Fruit fly (Drosophila melanogaster) whole organism, embryonic: ENCODE measurements around the gene CG3587.

Experiments used
- ATbp ChIP-seq: fragments of 200-800 bp; sonication (Bioruptor generic); optimal IDR thresholded peaks from 2 replicates; lab custom pipeline; 2017; ENCODE audit warnings: missing biosample characterization, mild to moderate bottlenecking, missing genetic modification characterization, missing genetic modification reagents
- B-H1 ChIP-seq: fragments of 200-800 bp; sonication (Bioruptor generic); IDR thresholded peaks from 3 replicates; pipeline ENCODE4 v1.3.6; 2022; ENCODE audit warnings: missing biosample characterization, missing genetic modification characterization
- C15 ChIP-seq: fragments of 200-800 bp; sonication (Bioruptor generic); IDR thresholded peaks from 3 replicates; pipeline ENCODE4 v1.3.6; 2022; ENCODE audit warnings: missing biosample characterization, missing genetic modification characterization
- CG10462 ChIP-seq: fragments of 200-800 bp; sonication (Bioruptor generic); optimal IDR thresholded peaks from 2 replicates; lab custom pipeline; 2016; ENCODE audit warnings: missing biosample characterization, missing genetic modification characterization
- CG11093 ChIP-seq: fragments of 200-800 bp; sonication (Bioruptor generic); IDR thresholded peaks from 3 replicates; pipeline ENCODE4 v1.3.6; 2022; ENCODE audit warnings: missing biosample characterization, missing genetic modification characterization
- CG11504 ChIP-seq: fragments of 200-800 bp; sonication (Bioruptor generic); optimal IDR thresholded peaks from 3 replicates; lab custom pipeline; 2019; ENCODE audit warnings: missing biosample characterization, mild to moderate bottlenecking, missing genetic modification characterization, moderate library complexity
- CG11696 ChIP-seq: fragments of 200-800 bp; sonication (Bioruptor generic); IDR thresholded peaks from 2 replicates; pipeline ENCODE4 v1.3.6; 2022; ENCODE audit warnings: missing biosample characterization, missing genetic modification characterization
- CG15514 ChIP-seq: fragments of 200-800 bp; sonication (Bioruptor generic); optimal IDR thresholded peaks from 3 replicates; lab custom pipeline; 2017; ENCODE audit warnings: missing biosample characterization, missing genetic modification characterization, mild to moderate bottlenecking, moderate library complexity, missing genetic modification reagents
- CG16779 ChIP-seq: fragments of 200-800 bp; sonication (Bioruptor generic); IDR thresholded peaks from 2 replicates; pipeline ENCODE4 v1.3.6; 2022; ENCODE audit warnings: missing biosample characterization, missing genetic modification characterization
- CG17361 ChIP-seq: fragments of 200-800 bp; sonication (Bioruptor generic); IDR thresholded peaks from 3 replicates; pipeline ENCODE4 v1.3.6; 2022; ENCODE audit warnings: missing biosample characterization, missing genetic modification characterization
- CG1832 ChIP-seq: fragments of 200-800 bp; sonication (Bioruptor generic); optimal IDR thresholded peaks from 2 replicates; lab custom pipeline; 2017; ENCODE audit warnings: missing biosample characterization, mild to moderate bottlenecking, missing genetic modification characterization, inconsistent platforms
- CG31388 ChIP-seq: fragments of 200-800 bp; sonication (Bioruptor generic); optimal IDR thresholded peaks from 2 replicates; lab custom pipeline; 2016; ENCODE audit warnings: missing biosample characterization, missing genetic modification characterization
- CG33213 ChIP-seq: fragments of 200-800 bp; sonication (Bioruptor generic); optimal IDR thresholded peaks from 3 replicates; lab custom pipeline; 2016; ENCODE audit warnings: missing biosample characterization, missing genetic modification characterization
- CG3407 ChIP-seq: fragments of 200-800 bp; sonication (Bioruptor generic); optimal IDR thresholded peaks from 2 replicates; lab custom pipeline; 2018; ENCODE audit warnings: missing biosample characterization, mild to moderate bottlenecking, missing genetic modification characterization
- CG42726 ChIP-seq: fragments of 200-800 bp; sonication (Bioruptor generic); IDR thresholded peaks from 2 replicates; pipeline ENCODE4 v1.3.6; 2022; ENCODE audit warnings: missing biosample characterization, missing genetic modification characterization; ENCODE audit not compliant: partially characterized antibody
- CG4617 ChIP-seq: fragments of 200-800 bp; sonication (Bioruptor generic); optimal IDR thresholded peaks from 3 replicates; lab custom pipeline; 2016; ENCODE audit warnings: missing biosample characterization, missing genetic modification characterization, borderline replicate concordance
- CG7745 ChIP-seq: fragments of 200-800 bp; sonication (Bioruptor generic); optimal IDR thresholded peaks from 2 replicates; lab custom pipeline; 2018; ENCODE audit warnings: missing biosample characterization, mild to moderate bottlenecking, missing genetic modification characterization, moderate library complexity
- CG9817 ChIP-seq: fragments of 200-800 bp; sonication (Bioruptor generic); optimal IDR thresholded peaks from 2 replicates; lab custom pipeline; 2018; ENCODE audit warnings: missing biosample characterization, mild to moderate bottlenecking, missing genetic modification characterization, moderate library complexity
- CkIIα-i1 ChIP-seq: fragments of 200-800 bp; sonication (Bioruptor generic); IDR thresholded peaks from 2 replicates; pipeline ENCODE4 v1.3.6; 2022; ENCODE audit warnings: missing biosample characterization, missing genetic modification characterization
- D19A ChIP-seq: fragments of 200-800 bp; optimal IDR thresholded peaks from 3 replicates; lab custom pipeline; 2019; ENCODE audit warnings: missing biosample characterization, mild to moderate bottlenecking, missing genetic modification characterization, moderate library complexity
- Dref ChIP-seq: fragments of 200-800 bp; sonication (Bioruptor generic); IDR thresholded peaks from 2 replicates; pipeline ENCODE4 v1.3.6; 2022; ENCODE audit warnings: missing biosample characterization, missing genetic modification characterization
- H2.0 ChIP-seq: fragments of 200-800 bp; sonication (Bioruptor generic); IDR thresholded peaks from 2 replicates; pipeline ENCODE4 v1.3.6; 2022; ENCODE audit warnings: missing biosample characterization, missing genetic modification characterization
- HLH4C ChIP-seq: fragments of 200-800 bp; sonication (Bioruptor generic); IDR thresholded peaks from 3 replicates; pipeline ENCODE4 v1.3.6; 2022; ENCODE audit warnings: missing biosample characterization, missing genetic modification characterization; ENCODE audit not compliant: partially characterized antibody
- HLH54F ChIP-seq: fragments of 200-800 bp; sonication (Bioruptor generic); optimal IDR thresholded peaks from 3 replicates; lab custom pipeline; 2016; ENCODE audit warnings: missing biosample characterization, missing genetic modification characterization
- HLHmδ ChIP-seq: fragments of 200-800 bp; sonication (Bioruptor generic); optimal IDR thresholded peaks from 2 replicates; lab custom pipeline; 2018; ENCODE audit warnings: missing biosample characterization, mild to moderate bottlenecking, missing genetic modification characterization, moderate library complexity
- HmgD ChIP-seq: fragments of 200-800 bp; sonication (Bioruptor generic); optimal IDR thresholded peaks from 3 replicates; lab custom pipeline; 2016; ENCODE audit warnings: missing biosample characterization, missing genetic modification characterization
- Hmx ChIP-seq: fragments of 200-800 bp; sonication (Bioruptor generic); optimal IDR thresholded peaks from 2 replicates; lab custom pipeline; 2016; ENCODE audit warnings: missing biosample characterization, missing genetic modification characterization
- Hr51 ChIP-seq, 2 experiments: fragments of 200-800 bp; sonication (Bioruptor generic); optimal IDR thresholded peaks; 2 replicates in 1 of 2; 3 replicates in 1 of 2; lab custom pipeline; 2016 to 2018; ENCODE audit warnings: missing biosample characterization in 2 of 2, missing genetic modification characterization in 2 of 2, mild to moderate bottlenecking in 1 of 2, moderate library complexity in 1 of 2
- Hsf ChIP-seq: fragments of 200-800 bp; sonication (Bioruptor generic); optimal IDR thresholded peaks from 3 replicates; lab custom pipeline; 2016; ENCODE audit warnings: missing biosample characterization, missing genetic modification characterization
- MESR4 ChIP-seq: fragments of 200-800 bp; sonication (Bioruptor generic); optimal IDR thresholded peaks from 2 replicates; lab custom pipeline; 2018; ENCODE audit warnings: missing biosample characterization, mild to moderate bottlenecking, missing genetic modification characterization, moderate library complexity
- Mad ChIP-seq: fragments of 200-800 bp; sonication (Bioruptor generic); optimal IDR thresholded peaks from 2 replicates; lab custom pipeline; 2016; ENCODE audit warnings: missing biosample characterization, missing genetic modification characterization
- PHDP ChIP-seq: fragments of 200-800 bp; sonication (Bioruptor generic); optimal IDR thresholded peaks from 3 replicates; lab custom pipeline; 2018; ENCODE audit warnings: missing biosample characterization, mild to moderate bottlenecking, missing genetic modification characterization, moderate library complexity
- TFAM ChIP-seq: fragments of 200-800 bp; sonication (Bioruptor generic); optimal IDR thresholded peaks from 2 replicates; lab custom pipeline; 2017; ENCODE audit warnings: missing biosample characterization, missing genetic modification characterization, inconsistent platforms
- Vsx1 ChIP-seq: fragments of 200-800 bp; sonication (Bioruptor generic); optimal IDR thresholded peaks from 2 replicates; lab custom pipeline; 2017; ENCODE audit warnings: missing biosample characterization, mild to moderate bottlenecking, missing genetic modification characterization, missing genetic modification reagents
- ase ChIP-seq: fragments of 200-800 bp; sonication (Bioruptor generic); IDR thresholded peaks from 3 replicates; pipeline ENCODE4 v1.3.6; 2022; ENCODE audit warnings: missing biosample characterization, missing genetic modification characterization
- br ChIP-seq: fragments of >200 bp; optimal IDR thresholded peaks from 2 replicates; lab custom pipeline; 2017
- cas ChIP-seq: fragments of 200-800 bp; sonication (Bioruptor generic); IDR thresholded peaks from 2 replicates; pipeline ENCODE4 v1.3.6; 2022; ENCODE audit warnings: missing biosample characterization, missing genetic modification characterization
- cwo ChIP-seq: fragments of 200-800 bp; sonication (Bioruptor generic); optimal IDR thresholded peaks from 3 replicates; lab custom pipeline; 2017; ENCODE audit warnings: missing biosample characterization, missing genetic modification characterization, mild to moderate bottlenecking, moderate library complexity, missing genetic modification reagents
- dmrt11E ChIP-seq: fragments of 200-800 bp; sonication (Bioruptor generic); optimal IDR thresholded peaks from 3 replicates; lab custom pipeline; 2018; ENCODE audit warnings: missing biosample characterization, mild to moderate bottlenecking, missing genetic modification characterization, moderate library complexity
- dysf ChIP-seq: fragments of 200-800 bp; sonication (Bioruptor generic); IDR thresholded peaks from 3 replicates; pipeline ENCODE4 v1.3.6; 2022; ENCODE audit warnings: missing biosample characterization, missing genetic modification characterization
- fd3F ChIP-seq: fragments of 200-800 bp; sonication (Bioruptor generic); optimal IDR thresholded peaks from 2 replicates; lab custom pipeline; 2018; ENCODE audit warnings: missing biosample characterization, mild to moderate bottlenecking, missing genetic modification characterization, moderate library complexity
- fd64A ChIP-seq: fragments of 200-800 bp; sonication (Bioruptor generic); optimal IDR thresholded peaks from 3 replicates; lab custom pipeline; 2018; ENCODE audit warnings: missing biosample characterization, mild to moderate bottlenecking, missing genetic modification characterization
- gcm2 ChIP-seq: fragments of 200-800 bp; sonication (Bioruptor generic); optimal IDR thresholded peaks from 2 replicates; lab custom pipeline; 2016; ENCODE audit warnings: missing biosample characterization, missing genetic modification characterization
- mirr ChIP-seq: fragments of 200-800 bp; sonication (Bioruptor generic); optimal IDR thresholded peaks from 3 replicates; lab custom pipeline; 2018; ENCODE audit warnings: missing biosample characterization, mild to moderate bottlenecking, missing genetic modification characterization
- onecut ChIP-seq: fragments of 200-800 bp; sonication (Bioruptor generic); IDR thresholded peaks from 2 replicates; pipeline ENCODE4 v1.3.6; 2022; ENCODE audit warnings: missing biosample characterization, missing genetic modification characterization
- peb ChIP-seq: fragments of 200-800 bp; sonication (Bioruptor generic); IDR thresholded peaks from 2 replicates; pipeline ENCODE4 v1.3.6; 2022; ENCODE audit warnings: missing biosample characterization, missing genetic modification characterization
- pros ChIP-seq: fragments of 200-800 bp; sonication (Bioruptor generic); optimal IDR thresholded peaks from 3 replicates; lab custom pipeline; 2019; ENCODE audit warnings: missing biosample characterization, mild to moderate bottlenecking, missing genetic modification characterization, moderate library complexity
- pzg ChIP-seq: fragments of 200-800 bp; sonication (Bioruptor generic); optimal IDR thresholded peaks from 3 replicates; lab custom pipeline; 2018; ENCODE audit warnings: missing biosample characterization, mild to moderate bottlenecking, missing genetic modification characterization, moderate library complexity
- sens-2 ChIP-seq: fragments of 200-800 bp; sonication (Bioruptor generic); IDR thresholded peaks from 2 replicates; pipeline ENCODE4 v1.3.6; 2022; ENCODE audit warnings: missing biosample characterization, missing genetic modification characterization
- sim ChIP-seq: fragments of 200-800 bp; sonication (Bioruptor generic); IDR thresholded peaks from 2 replicates; pipeline ENCODE4 v1.3.6; 2022; ENCODE audit warnings: missing biosample characterization, missing genetic modification characterization
- tin ChIP-seq: fragments of 200-800 bp; sonication (Bioruptor generic); optimal IDR thresholded peaks from 3 replicates; lab custom pipeline; 2016; ENCODE audit warnings: missing biosample characterization, missing genetic modification characterization

Gene CG3587

dm6 chrX:1940020-1940419 lies at the start of gene CG3587, which contains the start of gene CG3857 (continued):
- TF ChIP-seq CG15514 (GFP tag; lab: Kevin White, UChicago) (peak; percentile 82), Mad (GFP tag; lab: Kevin White, UChicago) (peak; percentile 77), fd64A (no peak), CG3407 (peak; percentile 21), HLH4C (GFP tag; lab: Robert Waterston, UW) (no peak), B-H1 (GFP tag; lab: Robert Waterston, UW) (no peak), D19A (peak; percentile 55), MESR4 (GFP tag; lab: Kevin White, UChicago) (peak; percentile 40), CG9817 (tag; lab: Kevin White, UChicago) (peak; percentile 70), fd3F (GFP tag; lab: Kevin White, UChicago) (peak; percentile 50), CG17361 (GFP tag; lab: Robert Waterston, UW) (peak; percentile 79), cas (GFP tag; lab: Robert Waterston, UW) (0 out of 2 replicates have a peak, but pooled peaks have one; percentile 28), dmrt11E (tag; lab: Kevin White, UChicago) (peak; percentile 70), CG33213 (peak; percentile 73), mirr (no peak), CG42726 (GFP tag; lab: Robert Waterston, UW) (no peak), CG1832 (GFP tag; lab: Kevin White, UChicago) (no peak), HmgD (GFP tag; lab: Kevin White, UChicago) (peak; percentile 90), CG31388 (GFP tag; lab: Kevin White, UChicago) (peak; percentile 11), gcm2 (GFP tag; lab: Kevin White, UChicago) (peak; percentile 59), PHDP (tag; lab: Kevin White, UChicago) (peak; percentile 54), tin (GFP tag; lab: Kevin White, UChicago) (peak; percentile 70), CG16779 (GFP tag; lab: Robert Waterston, UW) (no peak), C15 (GFP tag; lab: Robert Waterston, UW) (no peak), TFAM (GFP tag; lab: Kevin White, UChicago) (no peak), cwo (GFP tag; lab: Kevin White, UChicago) (peak; percentile 53), Dref (no peak), Hsf (GFP tag; lab: Kevin White, UChicago) (peak; percentile 83), CG4617 (GFP tag; lab: Kevin White, UChicago) (peak; percentile 89), pros (GFP tag; lab: Kevin White, UChicago) (no peak), dysf (peak; percentile 74), sens-2 (no peak), H2.0 (GFP tag; lab: Robert Waterston, UW) (peak; percentile 56; the same call in 1 of the 2 replicates), HLHmδ (no peak), pzg (GFP tag; lab: Kevin White, UChicago) (peak; percentile 53), ase (0 out of 3 replicates have a peak, but pooled peaks have one; percentile 45), Vsx1 (GFP tag; lab: Kevin White, UChicago) (no peak), CkIIα-i1 (GFP tag; lab: Robert Waterston, UW) (no peak), peb (GFP tag; lab: Robert Waterston, UW) (no peak), br (lab: Kevin White, UChicago) (no peak), Hmx (GFP tag; lab: Kevin White, UChicago) (peak; percentile 33), CG11504 (tag; lab: Kevin White, UChicago) (peak; percentile 64), CG7745 (tag; lab: Kevin White, UChicago) (no peak), CG10462 (GFP tag; lab: Kevin White, UChicago) (peak; percentile 62), ATbp (peak; percentile 19), onecut (peak; percentile 35; the same call in 1 of the 2 replicates), HLH54F (peak; percentile 80), CG11696 (GFP tag; lab: Robert Waterston, UW) (no peak), CG11093 (peak; percentile 62; the same call in 1 of the 3 replicates), Hr51 (GFP tag; optimal IDR thresholded peaks at IDR 0.05; lab: Kevin White, UChicago) (peak; percentile 65 to 75), sim (GFP tag; lab: Robert Waterston, UW) (no peak)
